Worm (Caenorhabditis elegans): ENCODE results near the gene hlh-14.

DNA sequence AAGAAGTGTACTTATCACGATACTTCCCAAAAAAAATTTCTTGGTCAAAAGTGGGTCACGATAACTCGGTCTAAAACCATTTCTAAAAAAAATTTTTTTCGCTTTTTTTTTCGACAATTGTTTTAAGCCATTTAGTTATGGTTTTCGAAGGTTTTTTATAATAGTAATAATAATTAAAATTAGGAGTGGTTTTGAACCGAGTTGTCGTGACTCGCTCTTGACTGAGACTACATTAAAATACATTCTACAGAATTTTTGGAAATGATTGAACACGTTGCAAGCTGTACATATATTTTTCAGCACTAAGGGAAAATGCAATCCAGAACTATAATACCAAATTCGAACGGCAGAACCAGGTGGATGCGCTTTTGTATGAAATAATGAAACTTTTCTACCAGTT is 15.5 kb upstream of the hlh-14 start, which contains the start of gene F10C1.8:
- TF ChIP-seq W03F9.2 (tag; optimal IDR thresholded peaks at IDR 0.05) (no peak), dao-5 (tag; optimal IDR thresholded peaks at IDR 0.05) (no peak)
